Fruit fly (Drosophila melanogaster) whole organism, embryonic: Measurements from ENCODE around the gene Hrd3.

ENCODE experiments used
- CG10366 ChIP-seq: fragments of 200-800 bp; sonication (Bioruptor generic); IDR thresholded peaks from 2 replicates; pipeline ENCODE4 v1.3.6; 2022; ENCODE audit warnings: missing biosample characterization, missing genetic modification characterization
- CG10462 ChIP-seq: fragments of 200-800 bp; sonication (Bioruptor generic); optimal IDR thresholded peaks from 2 replicates; lab custom pipeline; 2016; ENCODE audit warnings: missing biosample characterization, missing genetic modification characterization
- CG11696 ChIP-seq: fragments of 200-800 bp; sonication (Bioruptor generic); IDR thresholded peaks from 2 replicates; pipeline ENCODE4 v1.3.6; 2022; ENCODE audit warnings: missing biosample characterization, missing genetic modification characterization
- CG11723 ChIP-seq: fragments of 200-800 bp; sonication (Bioruptor generic); optimal IDR thresholded peaks from 2 replicates; lab custom pipeline; 2017; ENCODE audit warnings: missing biosample characterization, mild to moderate bottlenecking, missing genetic modification characterization
- CG12299 ChIP-seq: fragments of 200-800 bp; sonication (Bioruptor generic); optimal IDR thresholded peaks from 2 replicates; lab custom pipeline; 2018; ENCODE audit warnings: missing biosample characterization, mild to moderate bottlenecking, missing genetic modification characterization
- CG13424 ChIP-seq: fragments of 200-800 bp; sonication (Bioruptor generic); optimal IDR thresholded peaks from 2 replicates; lab custom pipeline; 2019; ENCODE audit warnings: missing biosample characterization, mild to moderate bottlenecking, missing genetic modification characterization, moderate library complexity
- CG14710 ChIP-seq: fragments of 200-800 bp; sonication (Bioruptor generic); optimal IDR thresholded peaks from 3 replicates; lab custom pipeline; 2019; ENCODE audit warnings: missing biosample characterization, mild to moderate bottlenecking, missing genetic modification characterization, moderate library complexity
- CG16863 ChIP-seq: fragments of 200-800 bp; sonication (Bioruptor generic); optimal IDR thresholded peaks from 3 replicates; lab custom pipeline; 2016; ENCODE audit warnings: missing biosample characterization, missing genetic modification characterization
- CG1792 ChIP-seq: fragments of 200-800 bp; sonication (Bioruptor generic); optimal IDR thresholded peaks from 2 replicates; lab custom pipeline; 2016; ENCODE audit warnings: missing biosample characterization, missing genetic modification characterization
- CG18476 ChIP-seq: fragments of 200-800 bp; sonication (Bioruptor generic); optimal IDR thresholded peaks from 2 replicates; lab custom pipeline; 2016; ENCODE audit warnings: missing biosample characterization, mild to moderate bottlenecking, missing genetic modification characterization
- CG2712 ChIP-seq: fragments of 200-800 bp; optimal IDR thresholded peaks from 3 replicates; lab custom pipeline; 2019; ENCODE audit warnings: missing biosample characterization, mild to moderate bottlenecking, missing genetic modification characterization, moderate library complexity
- CG30020 ChIP-seq: fragments of 200-800 bp; optimal IDR thresholded peaks from 2 replicates; lab custom pipeline; 2019; ENCODE audit warnings: missing biosample characterization, mild to moderate bottlenecking, missing genetic modification characterization, moderate library complexity
- CG32772 ChIP-seq: fragments of 200-800 bp; sonication (Bioruptor generic); IDR thresholded peaks from 2 replicates; pipeline ENCODE4 v1.3.6; 2022; ENCODE audit warnings: missing biosample characterization, missing genetic modification characterization
- CG33557 ChIP-seq: fragments of 200-800 bp; sonication (Bioruptor generic); optimal IDR thresholded peaks from 2 replicates; lab custom pipeline; 2019; ENCODE audit warnings: missing biosample characterization, mild to moderate bottlenecking, missing genetic modification characterization, moderate library complexity
- CG3726 ChIP-seq: fragments of 200-800 bp; sonication (Bioruptor generic); IDR thresholded peaks from 3 replicates; pipeline ENCODE4, ENCODE4 v1.3.6; 2022; ENCODE audit warnings: missing biosample characterization, missing genetic modification characterization
- CG3847 ChIP-seq: fragments of 200-800 bp; sonication (Bioruptor generic); IDR thresholded peaks from 2 replicates; pipeline ENCODE4 v1.3.6; 2022; ENCODE audit warnings: missing biosample characterization, missing genetic modification characterization
- CG5180 ChIP-seq: fragments of 200-800 bp; sonication (Bioruptor generic); optimal IDR thresholded peaks from 3 replicates; lab custom pipeline; 2017; ENCODE audit warnings: missing biosample characterization, missing genetic modification characterization, mild to moderate bottlenecking, moderate library complexity, missing genetic modification reagents
- CG8290 ChIP-seq, 3 experiments: fragments of 200-800 bp; sonication (Bioruptor generic); optimal IDR thresholded peaks; 2 replicates each; lab custom pipeline; 2016 to 2019; ENCODE audit warnings: missing biosample characterization in 3 of 3, missing genetic modification characterization in 3 of 3, mild to moderate bottlenecking in 2 of 3, moderate library complexity in 1 of 3
- CG8765 ChIP-seq: fragments of 200-800 bp; sonication (Bioruptor generic); IDR thresholded peaks from 2 replicates; pipeline ENCODE4 v1.3.6; 2022; ENCODE audit warnings: missing biosample characterization, missing genetic modification characterization
- CG9215 ChIP-seq: fragments of 200-800 bp; sonication (Bioruptor generic); IDR thresholded peaks from 2 replicates; pipeline ENCODE4 v1.3.6; 2022; ENCODE audit warnings: missing biosample characterization, missing genetic modification characterization
- Dp ChIP-seq: fragments of 200-800 bp; sonication (Bioruptor generic); optimal IDR thresholded peaks from 2 replicates; lab custom pipeline; 2018; ENCODE audit warnings: missing biosample characterization, mild to moderate bottlenecking, missing genetic modification characterization, moderate library complexity
- Ets97D ChIP-seq: fragments of 200-800 bp; sonication (Bioruptor generic); optimal IDR thresholded peaks from 3 replicates; lab custom pipeline; 2016; ENCODE audit warnings: missing biosample characterization, missing genetic modification characterization
- Gug ChIP-seq: fragments of 200-800 bp; sonication (Bioruptor generic); IDR thresholded peaks from 4 replicates; pipeline ENCODE4 v1.3.6; 2022; ENCODE audit warnings: missing biosample characterization, missing genetic modification characterization
- H15 ChIP-seq: fragments of 200-800 bp; sonication (Bioruptor generic); IDR thresholded peaks from 3 replicates; pipeline ENCODE4 v1.3.6; 2022; ENCODE audit warnings: missing biosample characterization, missing genetic modification characterization
- H2.0 ChIP-seq: fragments of 200-800 bp; sonication (Bioruptor generic); IDR thresholded peaks from 2 replicates; pipeline ENCODE4 v1.3.6; 2022; ENCODE audit warnings: missing biosample characterization, missing genetic modification characterization
- HHEX ChIP-seq: fragments of 200-800 bp; sonication (Bioruptor generic); optimal IDR thresholded peaks from 3 replicates; lab custom pipeline; 2017; ENCODE audit warnings: missing biosample characterization, mild to moderate bottlenecking, missing genetic modification characterization, missing genetic modification reagents
- Hr39 ChIP-seq: fragments of >200 bp; optimal IDR thresholded peaks from 2 replicates; lab custom pipeline; 2017
- Nf-YB ChIP-seq: fragments of 200-800 bp; sonication (Bioruptor generic); optimal IDR thresholded peaks from 3 replicates; lab custom pipeline; 2019; ENCODE audit warnings: missing biosample characterization, mild to moderate bottlenecking, missing genetic modification characterization, moderate library complexity
- Pdp1 ChIP-seq, 2 experiments: fragments of 200-800 bp; sonication (Bioruptor generic); optimal IDR thresholded peaks; 3 replicates each; lab custom pipeline; 2016; ENCODE audit warnings: missing biosample characterization in 2 of 2, missing genetic modification characterization in 2 of 2, mild to moderate bottlenecking in 1 of 2, moderate library complexity in 1 of 2
- Poxn ChIP-seq: fragments of 200-800 bp; sonication (Bioruptor generic); IDR thresholded peaks from 2 replicates; pipeline ENCODE4 v1.3.6; 2022; ENCODE audit warnings: missing biosample characterization, missing genetic modification characterization
- Rx ChIP-seq: fragments of 200-800 bp; sonication (Bioruptor generic); IDR thresholded peaks from 2 replicates; pipeline ENCODE4 v1.3.6; 2022; ENCODE audit warnings: missing biosample characterization, missing genetic modification characterization
- Sin3A ChIP-seq: fragments of >200 bp; optimal IDR thresholded peaks from 2 replicates; lab custom pipeline; 2018
- bowl ChIP-seq: fragments of 200-800 bp; sonication (Bioruptor generic); IDR thresholded peaks from 2 replicates; pipeline ENCODE4 v1.3.6; 2022; ENCODE audit warnings: missing biosample characterization, missing genetic modification characterization
- caup ChIP-seq: fragments of 200-800 bp; sonication (Bioruptor generic); optimal IDR thresholded peaks from 3 replicates; lab custom pipeline; 2017; ENCODE audit warnings: missing biosample characterization, mild to moderate bottlenecking, missing genetic modification characterization, moderate library complexity; ENCODE audit not compliant: severe bottlenecking
- da ChIP-seq: fragments of 200-800 bp; sonication (Bioruptor generic); optimal IDR thresholded peaks from 2 replicates; lab custom pipeline; 2016; ENCODE audit warnings: missing biosample characterization, missing genetic modification characterization
- disco-r ChIP-seq: fragments of 200-800 bp; sonication (Bioruptor generic); optimal IDR thresholded peaks from 2 replicates; lab custom pipeline; 2016; ENCODE audit warnings: missing biosample characterization, missing genetic modification characterization
- fd102C ChIP-seq: fragments of 200-800 bp; sonication (Bioruptor generic); optimal IDR thresholded peaks from 2 replicates; lab custom pipeline; 2018; ENCODE audit warnings: missing biosample characterization, mild to moderate bottlenecking, missing genetic modification characterization, moderate library complexity
- ftz-f1 ChIP-seq: fragments of 200-800 bp; sonication (Bioruptor generic); optimal IDR thresholded peaks from 2 replicates; lab custom pipeline; 2016; ENCODE audit warnings: missing biosample characterization, missing genetic modification characterization
- gsb ChIP-seq: fragments of 200-800 bp; sonication (Bioruptor generic); IDR thresholded peaks from 2 replicates; pipeline ENCODE4 v1.3.6; 2022; ENCODE audit warnings: missing biosample characterization, missing genetic modification characterization
- ken ChIP-seq: fragments of 200-800 bp; sonication (Bioruptor generic); IDR thresholded peaks from 3 replicates; pipeline ENCODE4 v1.3.6; 2022; ENCODE audit warnings: missing biosample characterization, missing genetic modification characterization
- kni ChIP-seq: fragments of 200-800 bp; sonication (Bioruptor generic); optimal IDR thresholded peaks from 3 replicates; lab custom pipeline; 2017; ENCODE audit warnings: mild to moderate bottlenecking, missing biosample characterization, missing genetic modification reagents, missing genetic modification characterization
- knrl ChIP-seq: fragments of 200-800 bp; sonication (Bioruptor generic); IDR thresholded peaks from 3 replicates; pipeline ENCODE4 v1.3.6; 2022; ENCODE audit warnings: missing biosample characterization, missing genetic modification characterization; ENCODE audit not compliant: partially characterized antibody
- oc ChIP-seq: fragments of 200-800 bp; sonication (Bioruptor generic); optimal IDR thresholded peaks from 2 replicates; lab custom pipeline; 2018; ENCODE audit warnings: missing biosample characterization, mild to moderate bottlenecking, missing genetic modification characterization, moderate library complexity
- pum ChIP-seq: fragments of 200-800 bp; sonication (Bioruptor generic); optimal IDR thresholded peaks from 2 replicates; lab custom pipeline; 2016; ENCODE audit warnings: missing biosample characterization, missing genetic modification characterization
- sens-2 ChIP-seq: fragments of 200-800 bp; sonication (Bioruptor generic); IDR thresholded peaks from 2 replicates; pipeline ENCODE4 v1.3.6; 2022; ENCODE audit warnings: missing biosample characterization, missing genetic modification characterization
- sna ChIP-seq: fragments of 200-800 bp; sonication (Bioruptor generic); IDR thresholded peaks from 2 replicates; pipeline ENCODE4 v1.3.6; 2022; ENCODE audit warnings: missing biosample characterization, missing genetic modification characterization; ENCODE audit not compliant: partially characterized antibody
- so ChIP-seq: fragments of 200-800 bp; sonication (Bioruptor generic); IDR thresholded peaks from 3 replicates; pipeline ENCODE4 v1.3.6; 2022; ENCODE audit warnings: missing biosample characterization, missing genetic modification characterization
- stwl ChIP-seq: fragments of 200-800 bp; sonication (Bioruptor generic); optimal IDR thresholded peaks from 3 replicates; lab custom pipeline; 2018; ENCODE audit warnings: missing biosample characterization, mild to moderate bottlenecking, missing genetic modification characterization, moderate library complexity
- wor ChIP-seq: fragments of 200-800 bp; sonication (Bioruptor generic); IDR thresholded peaks from 2 replicates; pipeline ENCODE4 v1.3.6; 2022; ENCODE audit warnings: missing biosample characterization, missing genetic modification characterization
- zfh2 ChIP-seq: fragments of 200-800 bp; sonication (Bioruptor generic); optimal IDR thresholded peaks from 2 replicates; lab custom pipeline; 2016; ENCODE audit warnings: missing biosample characterization, missing genetic modification characterization

The Hrd3 gene

dm6 chr3R:23757912-23758607 is at the start of gene Hrd3, which contains the start of gene PTPMT1 (continued):
- TF ChIP-seq CG8290 (GFP tag; optimal IDR thresholded peaks at IDR 0.05; lab: Kevin White, UChicago) (peak; percentile 95), CG8290 (tag; optimal IDR thresholded peaks at IDR 0.05; lab: Kevin White, UChicago) (peak; percentile 85 to 96), CG8765 (GFP tag; lab: Robert Waterston, UW) (peak; percentile 93), CG1792 (peak; percentile 94), CG2712 (tag; lab: Kevin White, UChicago) (peak; percentile 99), HHEX (GFP tag; lab: Kevin White, UChicago) (peak; percentile 99), oc (tag; lab: Kevin White, UChicago) (peak; percentile 93), bowl (GFP tag; lab: Robert Waterston, UW) (peak; percentile 75; the same call in 1 of the 2 replicates), stwl (tag; lab: Kevin White, UChicago) (peak; percentile 72), fd102C (GFP tag; lab: Kevin White, UChicago) (peak; percentile 73), Gug (GFP tag; lab: Robert Waterston, UW) (peak; percentile 98), CG11696 (GFP tag; lab: Robert Waterston, UW) (peak; percentile 83), pum (GFP tag; lab: Kevin White, UChicago) (peak; percentile 98), CG10462 (peak; percentile 98), sna (GFP tag; lab: Robert Waterston, UW) (no peak), Pdp1 (GFP tag; optimal IDR thresholded peaks at IDR 0.05; lab: Kevin White, UChicago) (peak; percentile 99), CG11723 (peak; percentile 98), zfh2 (GFP tag; lab: Kevin White, UChicago) (peak; percentile 99), knrl (GFP tag; lab: Robert Waterston, UW) (peak; percentile 41; the same call in 2 of the 3 replicates), H15 (GFP tag; lab: Robert Waterston, UW) (peak; percentile 92), CG5180 (GFP tag; lab: Kevin White, UChicago) (peak; percentile 92), gsb (GFP tag; lab: Robert Waterston, UW) (peak; percentile 94), CG12299 (tag; lab: Kevin White, UChicago) (peak; percentile 96), kni (GFP tag; lab: Kevin White, UChicago) (peak; percentile 97), ftz-f1 (GFP tag; lab: Kevin White, UChicago) (peak; percentile 84), Rx (GFP tag; lab: Robert Waterston, UW) (peak; percentile 89; the same call in 1 of the 2 replicates), CG16863 (GFP tag; lab: Kevin White, UChicago) (peak; percentile 97), Hr39 (lab: Kevin White, UChicago) (no peak), CG14710 (tag; lab: Kevin White, UChicago) (peak; percentile 98), CG30020 (tag; lab: Kevin White, UChicago) (peak; percentile 92), CG13424 (tag; lab: Kevin White, UChicago) (peak; percentile 99), Nf-YB (GFP tag; lab: Kevin White, UChicago) (peak; percentile 89), da (GFP tag; lab: Kevin White, UChicago) (peak; percentile 93), ken (GFP tag; lab: Robert Waterston, UW) (peak; percentile 94), Poxn (GFP tag; lab: Robert Waterston, UW) (peak; percentile 88), Ets97D (GFP tag; lab: Kevin White, UChicago) (peak; percentile 92), CG10366 (peak; percentile 93), so (GFP tag; lab: Robert Waterston, UW) (peak; percentile 95), caup (GFP tag; lab: Kevin White, UChicago) (peak; percentile 98), CG32772 (peak; percentile 95), disco-r (peak; percentile 93), sens-2 (peak; percentile 90), CG3847 (GFP tag; lab: Robert Waterston, UW) (peak; percentile 98), Dp (GFP tag; lab: Kevin White, UChicago) (peak; percentile 36), wor (GFP tag; lab: Robert Waterston, UW) (peak; percentile 94), CG33557 (GFP tag; lab: Kevin White, UChicago) (peak; percentile 98), H2.0 (GFP tag; lab: Robert Waterston, UW) (peak; percentile 89), CG3726 (peak; percentile 93), Sin3A (lab: Kevin White, UChicago) (peak; percentile 69), CG18476 (GFP tag; lab: Kevin White, UChicago) (peak; percentile 99), CG9215 (GFP tag; lab: Robert Waterston, UW) (peak; percentile 98)
